Worm (Caenorhabditis elegans): ENCODE data around the gene lap-2.
A peak's percentile ranks its signal among the peaks of the same experiment; 100 is the strongest.

- TF ChIP-seq snpc-4 (GFP tag; optimal IDR thresholded peaks at IDR 0.05) (peak; percentile 49), snpc-4 (tag; optimal IDR thresholded peaks at IDR 0.05) (peak in 3 of 4 experiments; percentile 52 to 73 (median 61)), ccch-3 (GFP tag; optimal IDR thresholded peaks at IDR 0.05) (no peak), unc-62 (GFP tag; optimal IDR thresholded peaks at IDR 0.05) (no peak), snpc-3.4 (tag; optimal IDR thresholded peaks at IDR 0.05) (peak; percentile 92), sptf-2 (GFP tag; optimal IDR thresholded peaks at IDR 0.05) (peak; percentile 37)
Observed at ce11 chrV:13003378-13003777, 40.1 kb upstream of the lap-2 start.

All from whole organism, young adult.